Fruit fly (Drosophila melanogaster): ENCODE results near the gene mtSSB.

DNA sequence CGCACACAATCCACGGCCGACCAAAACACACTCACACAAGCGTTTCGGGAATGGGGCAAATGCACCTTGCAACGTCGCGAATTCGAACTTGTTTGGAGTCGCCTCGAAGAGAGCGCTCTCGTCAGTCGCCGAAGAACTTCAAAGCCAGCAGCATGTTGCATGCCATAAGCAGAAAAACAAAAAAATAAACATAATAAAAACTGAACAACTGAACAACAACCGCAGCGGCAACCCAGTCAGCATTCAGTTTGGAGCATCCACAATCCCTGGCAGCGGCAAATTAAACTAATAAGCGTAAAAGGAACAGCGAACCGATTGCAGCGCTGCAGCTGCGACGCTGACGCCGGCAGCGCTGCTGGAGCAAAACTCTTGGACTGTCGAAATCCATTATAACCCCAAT lies 27.5 kb upstream of the mtSSB start:
- TF ChIP-seq Myc (optimal IDR thresholded peaks at IDR 0.05) (no peak), psq (optimal IDR thresholded peaks at IDR 0.05) (no peak), h (optimal IDR thresholded peaks at IDR 0.05) (no peak), insv (optimal IDR thresholded peaks at IDR 0.05) (no peak), Sin3A (optimal IDR thresholded peaks at IDR 0.05) (no peak), ttk (optimal IDR thresholded peaks at IDR 0.05) (no peak)
